Fruit fly (Drosophila melanogaster): ENCODE measurements around the gene Nubp2.

Gene Nubp2

dm6 chr3L:20497124-20497996 is 29.0 kb upstream of the Nubp2 start, which contains the start of gene CG32425 (continued):
- no peak for TF ChIP-seq CG16779 (GFP tag; IDR thresholded peaks at IDR 0.05)
- peak; percentile 42 for TF ChIP-seq CTCF (GFP tag; optimal IDR thresholded peaks at IDR 0.05)
- TF ChIP-seq seq (GFP tag; IDR thresholded peaks at IDR 0.05): no peak
- peak; percentile 24 for TF ChIP-seq CG12391 (tag; optimal IDR thresholded peaks at IDR 0.05)
- TF ChIP-seq Ets65A (GFP tag): peak; percentile 84
- TF ChIP-seq C15 (GFP tag; IDR thresholded peaks at IDR 0.05): no peak
- peak; percentile 44 for TF ChIP-seq Dp (GFP tag; optimal IDR thresholded peaks at IDR 0.05)
- TF ChIP-seq Dfd (GFP tag; optimal IDR thresholded peaks at IDR 0.05): no peak
- peak; percentile 22; the same call in 1 of the 2 replicates for TF ChIP-seq Bgb (GFP tag; IDR thresholded peaks at IDR 0.05; ENCODE audit: partially characterized antibody)
- TF ChIP-seq CoRest (tag; optimal IDR thresholded peaks at IDR 0.05): peak; percentile 36
- no peak for TF ChIP-seq Eip74EF (GFP tag; optimal IDR thresholded peaks at IDR 0.05)
- TF ChIP-seq fd3F (GFP tag; optimal IDR thresholded peaks at IDR 0.05): no peak
- no peak; the same call in 1 of the 2 replicates for TF ChIP-seq Adf1 (GFP tag; IDR thresholded peaks at IDR 0.05)
- no peak for TF ChIP-seq emc (GFP tag; optimal IDR thresholded peaks at IDR 0.05)
- TF ChIP-seq CG10366 (GFP tag; IDR thresholded peaks at IDR 0.05): no peak
- TF ChIP-seq CG1603 (tag; optimal IDR thresholded peaks at IDR 0.05): peak; percentile 48
- no peak for TF ChIP-seq CG11695 (GFP tag; IDR thresholded peaks at IDR 0.05)
- TF ChIP-seq CG18262 (tag; optimal IDR thresholded peaks at IDR 0.05): peak; percentile 17
- TF ChIP-seq Atf-2 (GFP tag; optimal IDR thresholded peaks at IDR 0.05): no peak
- no peak for TF ChIP-seq CG17802 (tag; optimal IDR thresholded peaks at IDR 0.05)
- TF ChIP-seq CG30020 (tag; optimal IDR thresholded peaks at IDR 0.05): peak; percentile 14
- peak; percentile 15 for TF ChIP-seq HmgZ (tag; optimal IDR thresholded peaks at IDR 0.05)
- peak; percentile 14; the same call in 1 of the 2 replicates for TF ChIP-seq Xrp1 (GFP tag; IDR thresholded peaks at IDR 0.05)
- no peak for TF ChIP-seq bab2 (GFP tag; optimal IDR thresholded peaks at IDR 0.05)
- TF ChIP-seq CG3847 (GFP tag; IDR thresholded peaks at IDR 0.05): peak; percentile 23; the same call in 1 of the 2 replicates
- TF ChIP-seq zf30C (GFP tag; optimal IDR thresholded peaks at IDR 0.05): no peak
- no peak for TF ChIP-seq zfh1 (GFP tag; IDR thresholded peaks at IDR 0.05)
- TF ChIP-seq gcm (GFP tag; optimal IDR thresholded peaks at IDR 0.05): no peak
- no peak for TF ChIP-seq CG18011 (GFP tag; optimal IDR thresholded peaks at IDR 0.05)
- no peak for TF ChIP-seq CG17568 (GFP tag; optimal IDR thresholded peaks at IDR 0.05)

- TF ChIP-seq dimm (GFP tag; IDR thresholded peaks at IDR 0.05) (no peak), Bteb2 (GFP tag; optimal IDR thresholded peaks at IDR 0.05) (no peak), usp (GFP tag; optimal IDR thresholded peaks at IDR 0.05) (no peak), CG11085 (GFP tag; IDR thresholded peaks at IDR 0.05) (no peak), CG32532 (GFP tag; IDR thresholded peaks at IDR 0.05) (0 out of 2 replicates have a peak, but pooled peaks have one; percentile 5), CG5245 (GFP tag; optimal IDR thresholded peaks at IDR 0.05) (no peak), D19B (GFP tag; optimal IDR thresholded peaks at IDR 0.05) (no peak), CG7987 (GFP tag; optimal IDR thresholded peaks at IDR 0.05) (no peak), bowl (GFP tag; IDR thresholded peaks at IDR 0.05) (no peak), Usf (GFP tag; optimal IDR thresholded peaks at IDR 0.05) (no peak), Med (GFP tag) (peak; percentile 1), CG2202 (tag; optimal IDR thresholded peaks at IDR 0.05) (no peak), bsh (GFP tag; optimal IDR thresholded peaks at IDR 0.05) (no peak), CG2889 (GFP tag; IDR thresholded peaks at IDR 0.05) (no peak), CG3065 (GFP tag; optimal IDR thresholded peaks at IDR 0.05) (peak; percentile 60), CG6854 (GFP tag; optimal IDR thresholded peaks at IDR 0.05) (no peak), chif (GFP tag; optimal IDR thresholded peaks at IDR 0.05) (no peak), Ada2b (GFP tag; IDR thresholded peaks at IDR 0.05) (no peak), cato (GFP tag; optimal IDR thresholded peaks at IDR 0.05; ENCODE audit: borderline replicate concordance) (no peak), gsb-n (tag; optimal IDR thresholded peaks at IDR 0.05) (no peak), CG16813 (GFP tag; IDR thresholded peaks at IDR 0.05; ENCODE audit: partially characterized antibody) (no peak)
Observed at dm6 chr3L:20498204-20498603, 28.2 kb upstream of the Nubp2 start.

Measured in whole organism, embryonic.